Worm (Caenorhabditis elegans): ENCODE measurements around the gene sra-10.

The sra-10 gene

DNA sequence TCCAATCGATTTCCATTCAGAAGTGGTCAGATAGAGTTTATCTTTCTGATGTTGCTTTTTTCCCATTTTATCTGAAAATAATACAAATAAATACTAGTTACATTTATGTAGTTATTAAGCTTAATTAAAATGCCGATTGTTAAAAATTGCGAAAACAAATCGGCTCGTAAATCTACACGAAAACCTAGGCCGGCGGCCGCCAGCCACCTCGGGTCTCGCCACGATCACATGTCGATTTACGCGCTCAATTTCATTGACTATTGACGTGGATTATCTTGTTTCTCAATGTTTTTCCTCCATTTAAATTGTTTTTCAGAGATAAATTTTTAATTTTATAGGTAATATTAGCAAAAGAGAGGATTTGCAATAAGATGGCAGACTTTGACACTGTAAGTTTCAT is 22.4 kb downstream of the sra-10 start, which contains the start of the genes cyn-4 and copz-1 (continued):
- no peak for TF ChIP-seq ceh-45 (GFP tag; IDR thresholded peaks at IDR 0.05)
- no peak for TF ChIP-seq hlh-13 (GFP tag; optimal IDR thresholded peaks at IDR 0.05)
- TF ChIP-seq elt-4 (tag; optimal IDR thresholded peaks at IDR 0.05) = no peak
- no peak for TF ChIP-seq ztf-16 (tag; optimal IDR thresholded peaks at IDR 0.05)
- TF ChIP-seq dmd-4 (tag; optimal IDR thresholded peaks at IDR 0.05; ENCODE audit: borderline replicate concordance) = no peak
- TF ChIP-seq C08G9.2 (tag; optimal IDR thresholded peaks at IDR 0.05) = peak; percentile 89
- TF ChIP-seq sdc-2 (tag; optimal IDR thresholded peaks at IDR 0.05) = no peak
- TF ChIP-seq ttx-3 (tag; optimal IDR thresholded peaks at IDR 0.05) = no peak
- peak; percentile 38 for TF ChIP-seq ceh-34 (tag; optimal IDR thresholded peaks at IDR 0.05)
- no peak for TF ChIP-seq ahr-1 (tag; optimal IDR thresholded peaks at IDR 0.05)
- no peak for TF ChIP-seq ceh-18 (tag; optimal IDR thresholded peaks at IDR 0.05)
- no peak for TF ChIP-seq sox-4 (tag; optimal IDR thresholded peaks at IDR 0.05)
- TF ChIP-seq syd-9 (tag; optimal IDR thresholded peaks at IDR 0.05) = no peak
- peak; percentile 41 for TF ChIP-seq rnt-1 (tag; optimal IDR thresholded peaks at IDR 0.05)
- TF ChIP-seq pqm-1 (tag; optimal IDR thresholded peaks at IDR 0.05) = no peak
- TF ChIP-seq pha-2 (tag; optimal IDR thresholded peaks at IDR 0.05) = no peak
- TF ChIP-seq pag-3 (tag; optimal IDR thresholded peaks at IDR 0.05; ENCODE audit: borderline replicate concordance) = no peak
- peak; percentile 70 for TF ChIP-seq zip-5 (tag; optimal IDR thresholded peaks at IDR 0.05)
- peak; percentile 87 for TF ChIP-seq ets-4 (tag; optimal IDR thresholded peaks at IDR 0.05)
- no peak for TF ChIP-seq che-1 (tag; optimal IDR thresholded peaks at IDR 0.05)
- no peak for TF ChIP-seq hlh-6 (tag; optimal IDR thresholded peaks at IDR 0.05)
- no peak for TF ChIP-seq ceh-6 (GFP tag; optimal IDR thresholded peaks at IDR 0.05)
- TF ChIP-seq lin-11 (tag; optimal IDR thresholded peaks at IDR 0.05) = no peak
- TF ChIP-seq tbx-2 (tag; optimal IDR thresholded peaks at IDR 0.05) = peak; percentile 92
- TF ChIP-seq pros-1 (tag; optimal IDR thresholded peaks at IDR 0.05) = no peak

DNA sequence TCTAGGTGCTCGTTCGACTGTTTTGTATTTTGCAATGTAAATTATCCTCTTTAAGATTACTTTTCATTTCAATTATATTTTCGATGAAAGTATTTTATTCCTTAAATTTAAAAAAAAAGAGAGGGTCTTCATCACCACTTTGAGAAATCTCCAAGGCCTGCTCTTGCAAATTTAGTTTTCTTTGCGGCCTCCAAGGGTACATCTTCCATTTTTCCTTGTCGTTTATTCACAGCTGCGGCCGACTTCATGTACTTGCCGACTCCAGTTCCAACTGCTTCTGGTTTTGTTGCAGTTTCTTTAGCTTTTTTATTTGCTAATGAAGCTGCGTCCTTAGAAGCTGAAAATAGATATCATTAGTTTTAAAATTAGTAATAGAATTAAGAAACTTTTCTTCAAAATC is 24.2 kb downstream of the sra-10 start:
- no peak for TF ChIP-seq ceh-31 (tag; optimal IDR thresholded peaks at IDR 0.05)
- TF ChIP-seq dmd-4 (tag; optimal IDR thresholded peaks at IDR 0.05; ENCODE audit: borderline replicate concordance) = no peak
- TF ChIP-seq unc-55 (GFP tag; optimal IDR thresholded peaks at IDR 0.05) = no peak
- TF ChIP-seq hlh-15 (tag; optimal IDR thresholded peaks at IDR 0.05) = no peak
- no peak for TF ChIP-seq pros-1 (tag; optimal IDR thresholded peaks at IDR 0.05)
- TF ChIP-seq npax-4 (tag; optimal IDR thresholded peaks at IDR 0.05) = no peak
- no peak for TF ChIP-seq pha-4 (tag; optimal IDR thresholded peaks at IDR 0.05)
- TF ChIP-seq ceh-2 (tag; optimal IDR thresholded peaks at IDR 0.05) = no peak
- TF ChIP-seq gmeb-2 (tag; optimal IDR thresholded peaks at IDR 0.05) = no peak
- TF ChIP-seq mec-3 (tag; optimal IDR thresholded peaks at IDR 0.05; ENCODE audit: borderline replicate concordance) = no peak

DNA sequence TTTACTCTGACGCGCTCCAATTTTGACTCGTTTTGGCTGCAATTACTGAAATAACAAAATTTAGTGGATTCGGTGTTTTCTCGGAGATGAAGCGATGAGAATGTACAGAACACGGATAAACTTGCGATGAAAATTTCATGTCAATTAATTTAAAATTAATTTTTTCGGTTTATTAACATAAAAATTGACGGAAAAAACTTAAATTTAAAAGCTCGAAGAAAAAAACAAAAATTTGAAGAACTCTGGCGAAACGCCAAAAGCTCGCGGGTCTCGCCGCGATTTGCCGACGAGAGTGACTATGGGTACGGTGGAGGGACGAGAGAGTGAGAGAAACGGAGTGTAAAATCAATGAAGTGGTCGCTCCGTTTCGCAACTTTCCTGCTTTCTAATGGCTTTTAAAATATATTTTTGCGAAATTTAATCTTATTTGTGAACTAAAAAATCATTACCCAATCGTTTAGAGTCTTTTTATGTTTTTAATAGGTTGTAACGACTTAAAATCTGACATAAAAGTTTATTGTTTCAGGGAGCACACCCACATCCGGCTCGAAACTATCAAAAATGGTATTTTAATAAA is 26.1 kb downstream of the sra-10 start, which contains the start of the genes gmps-1 and cap-2:
Gene gmps-1, minus strand, starts transcription at position 51 of the 577 bp plus-strand sequence.
Gene cap-2, plus strand, starts transcription at position 527 of the 577 bp plus-strand sequence.
- TF ChIP-seq unc-42 (tag; optimal IDR thresholded peaks at IDR 0.05) (peak; percentile 69), ceh-9 (tag; optimal IDR thresholded peaks at IDR 0.05) (no peak), madf-2 (tag; optimal IDR thresholded peaks at IDR 0.05) (no peak), hlh-6 (tag; optimal IDR thresholded peaks at IDR 0.05) (no peak), ahr-1 (tag; optimal IDR thresholded peaks at IDR 0.05) (no peak), ceh-19 (GFP tag; optimal IDR thresholded peaks at IDR 0.05) (no peak), unc-86 (tag; optimal IDR thresholded peaks at IDR 0.05) (peak; percentile 30), pax-1 (tag; optimal IDR thresholded peaks at IDR 0.05) (peak; percentile 56), nhr-232 (tag; optimal IDR thresholded peaks at IDR 0.05) (no peak), C08G9.2 (tag; optimal IDR thresholded peaks at IDR 0.05) (peak; percentile 47), hlh-15 (tag; optimal IDR thresholded peaks at IDR 0.05) (no peak), pha-2 (tag; optimal IDR thresholded peaks at IDR 0.05) (peak; percentile 10), ceh-45 (GFP tag; IDR thresholded peaks at IDR 0.05) (no peak), unc-55 (GFP tag; optimal IDR thresholded peaks at IDR 0.05) (peak; percentile 1), sox-4 (tag; optimal IDR thresholded peaks at IDR 0.05) (no peak), hlh-8 (tag; optimal IDR thresholded peaks at IDR 0.05) (peak; percentile 19), eyg-1 (tag; optimal IDR thresholded peaks at IDR 0.05) (peak; percentile 5), nfya-1 (tag; optimal IDR thresholded peaks at IDR 0.05) (peak; percentile 95), npax-4 (tag; optimal IDR thresholded peaks at IDR 0.05) (no peak), fax-1 (tag; optimal IDR thresholded peaks at IDR 0.05) (no peak), ceh-34 (tag; optimal IDR thresholded peaks at IDR 0.05) (peak; percentile 71), tbx-7 (tag; optimal IDR thresholded peaks at IDR 0.05) (no peak), dve-1 (tag; optimal IDR thresholded peaks at IDR 0.05) (peak; percentile 36), ceh-14 (tag; optimal IDR thresholded peaks at IDR 0.05) (peak; percentile 40), ceh-48 (tag; optimal IDR thresholded peaks at IDR 0.05) (peak; percentile 98), ceh-22 (tag; optimal IDR thresholded peaks at IDR 0.05) (no peak), pqm-1 (tag; optimal IDR thresholded peaks at IDR 0.05) (no peak)
